Fruit fly (Drosophila melanogaster): Measurements from ENCODE around the gene CG18404.

Gene CG18404

DNA sequence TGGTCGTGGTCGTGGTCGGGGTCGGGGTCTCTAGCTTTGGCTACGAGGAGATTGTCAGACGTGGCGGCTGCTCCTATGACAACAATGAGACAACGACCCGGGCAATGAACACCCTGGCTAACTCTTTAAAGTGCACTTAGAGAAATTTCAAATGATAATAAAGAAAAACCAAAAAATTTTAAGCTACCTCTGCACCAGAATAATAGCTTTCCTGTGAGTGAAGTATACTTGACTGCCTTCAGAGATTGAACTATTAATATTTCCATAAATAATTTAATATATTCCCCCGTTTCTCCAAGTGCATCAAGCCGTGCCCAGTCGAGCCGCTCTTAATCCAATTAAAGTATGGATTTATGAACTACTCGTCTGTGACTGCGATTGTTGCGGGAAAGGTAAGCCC is 10.7 kb downstream of the CG18404 start (continued):
- TF ChIP-seq CG4318 (GFP tag; optimal IDR thresholded peaks at IDR 0.05) (peak; percentile 31), vri (GFP tag; optimal IDR thresholded peaks at IDR 0.05) (no peak), OdsH (GFP tag; optimal IDR thresholded peaks at IDR 0.05) (peak; percentile 60), CG32006 (GFP tag; optimal IDR thresholded peaks at IDR 0.05) (peak; percentile 67), CG1621 (tag; optimal IDR thresholded peaks at IDR 0.05) (peak; percentile 70), CG7368 (GFP tag; optimal IDR thresholded peaks at IDR 0.05) (no peak), dsx (GFP tag; optimal IDR thresholded peaks at IDR 0.05; ENCODE audit: poor library complexity, severe bottlenecking) (peak; percentile 74), Eip93F (GFP tag; optimal IDR thresholded peaks at IDR 0.05) (no peak), CG15336 (GFP tag; IDR thresholded peaks at IDR 0.05) (peak; percentile 68), CG8632 (GFP tag; optimal IDR thresholded peaks at IDR 0.05) (peak; percentile 30), Eip75B (GFP tag; optimal IDR thresholded peaks at IDR 0.05) (peak; percentile 77), Lpt (GFP tag; optimal IDR thresholded peaks at IDR 0.05) (no peak), CG3919 (GFP tag; optimal IDR thresholded peaks at IDR 0.05) (peak; percentile 45)

- TF ChIP-seq Eip78C (GFP tag) = peak; percentile 72
- TF ChIP-seq fd85E (GFP tag; optimal IDR thresholded peaks at IDR 0.05) = no peak
- TF ChIP-seq CG11762 (GFP tag; optimal IDR thresholded peaks at IDR 0.05; ENCODE audit: insufficient read depth) = no peak
- TF ChIP-seq ss (GFP tag; optimal IDR thresholded peaks at IDR 0.05) = peak in 1 of 2 experiments; percentile 74
- TF ChIP-seq salr (GFP tag; optimal IDR thresholded peaks at IDR 0.05) = peak in 1 of 2 experiments; percentile 12
- TF ChIP-seq fd59A (GFP tag; optimal IDR thresholded peaks at IDR 0.05) = peak; percentile 55
- no peak for TF ChIP-seq CG6276 (GFP tag; optimal IDR thresholded peaks at IDR 0.05)
- TF ChIP-seq Gug (GFP tag; IDR thresholded peaks at IDR 0.05) = peak; percentile 54
- peak; percentile 71 for TF ChIP-seq Ets96B (tag; optimal IDR thresholded peaks at IDR 0.05)
- TF ChIP-seq achi (GFP tag; optimal IDR thresholded peaks at IDR 0.05) = no peak
- TF ChIP-seq Eip93F (GFP tag; optimal IDR thresholded peaks at IDR 0.05) = no peak
- 0 out of 3 replicates have a peak, but pooled peaks have one; percentile 9 for TF ChIP-seq CG8119 (GFP tag; IDR thresholded peaks at IDR 0.05)
- TF ChIP-seq eg (GFP tag; IDR thresholded peaks at IDR 0.05) = peak; percentile 6; the same call in 1 of the 3 replicates
- peak; percentile 16 for TF ChIP-seq CG1621 (tag; optimal IDR thresholded peaks at IDR 0.05)
- peak; percentile 70 for TF ChIP-seq CG3032 (tag; optimal IDR thresholded peaks at IDR 0.05)
- no peak for TF ChIP-seq svp (GFP tag)
- no peak for TF ChIP-seq CG6808 (GFP tag; optimal IDR thresholded peaks at IDR 0.05)
- no peak for TF ChIP-seq Hr4 (GFP tag; optimal IDR thresholded peaks at IDR 0.05)
- TF ChIP-seq CG31627 (GFP tag; optimal IDR thresholded peaks at IDR 0.05) = peak; percentile 5
- no peak for TF ChIP-seq OdsH (GFP tag; optimal IDR thresholded peaks at IDR 0.05)
- TF ChIP-seq CG15336 (GFP tag; IDR thresholded peaks at IDR 0.05) = peak; percentile 53
- no peak for TF ChIP-seq dsx (GFP tag; optimal IDR thresholded peaks at IDR 0.05; ENCODE audit: poor library complexity, severe bottlenecking)
- TF ChIP-seq Sox14 (GFP tag; optimal IDR thresholded peaks at IDR 0.05) = peak; percentile 49
Observed at dm6 chr3R:30264671-30265282, 11.8 kb downstream of the CG18404 start.

DNA sequence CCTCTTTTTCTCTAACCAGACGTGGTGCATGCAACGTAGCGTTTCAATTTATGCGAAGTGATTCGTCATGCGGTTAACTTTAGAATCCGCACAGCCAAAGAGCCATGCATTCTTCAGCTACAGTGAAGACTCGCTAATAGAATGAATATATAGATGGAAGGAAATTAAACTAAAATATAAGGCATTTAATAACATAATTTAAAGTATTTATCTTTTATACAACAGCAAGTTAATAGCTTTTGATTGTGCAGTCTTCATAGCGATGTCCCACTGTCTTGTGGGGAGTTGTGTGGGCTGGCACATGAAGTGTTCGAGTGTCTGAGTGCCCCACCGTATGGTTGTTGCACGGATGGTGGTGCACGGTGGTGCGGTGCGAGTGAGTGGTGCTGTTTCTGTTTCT is 12.4 kb downstream of the CG18404 start:
- TF ChIP-seq CG6854 (GFP tag; optimal IDR thresholded peaks at IDR 0.05) (peak; percentile 61), Eip78C (GFP tag) (peak; percentile 98), Hr38 (GFP tag; optimal IDR thresholded peaks at IDR 0.05) (peak; percentile 40), CG3919 (GFP tag; optimal IDR thresholded peaks at IDR 0.05) (peak; percentile 94), Hr39 (GFP tag; optimal IDR thresholded peaks at IDR 0.05) (peak; percentile 82), dsx (GFP tag; optimal IDR thresholded peaks at IDR 0.05; ENCODE audit: poor library complexity, severe bottlenecking) (peak; percentile 96), CG31627 (GFP tag; optimal IDR thresholded peaks at IDR 0.05) (peak; percentile 81), fkh (GFP tag; optimal IDR thresholded peaks at IDR 0.05) (no peak), CG11902 (GFP tag; optimal IDR thresholded peaks at IDR 0.05) (peak; percentile 71), CG32006 (GFP tag; optimal IDR thresholded peaks at IDR 0.05) (peak; percentile 94), esn (GFP tag; optimal IDR thresholded peaks at IDR 0.05) (peak; percentile 89), CG6808 (GFP tag; optimal IDR thresholded peaks at IDR 0.05) (peak; percentile 96), vri (GFP tag; optimal IDR thresholded peaks at IDR 0.05) (peak; percentile 83), pdm3 (GFP tag; optimal IDR thresholded peaks at IDR 0.05) (peak; percentile 95), salr (GFP tag; optimal IDR thresholded peaks at IDR 0.05) (peak; percentile 94 to 97), Hr4 (GFP tag; optimal IDR thresholded peaks at IDR 0.05) (peak; percentile 96), cyc (GFP tag; optimal IDR thresholded peaks at IDR 0.05) (peak; percentile 84), topi (GFP tag; optimal IDR thresholded peaks at IDR 0.05) (peak; percentile 83), Sox15 (GFP tag; optimal IDR thresholded peaks at IDR 0.05) (peak; percentile 72), CG7368 (GFP tag; optimal IDR thresholded peaks at IDR 0.05) (peak; percentile 90), CG9139 (GFP tag; optimal IDR thresholded peaks at IDR 0.05) (peak; percentile 93), CG16779 (tag; optimal IDR thresholded peaks at IDR 0.05) (peak; percentile 75), fd85E (GFP tag; optimal IDR thresholded peaks at IDR 0.05) (peak; percentile 66), CG4318 (GFP tag; optimal IDR thresholded peaks at IDR 0.05) (peak; percentile 88), Ets96B (tag; optimal IDR thresholded peaks at IDR 0.05) (peak; percentile 95), CG6163 (GFP tag; IDR thresholded peaks at IDR 0.05) (peak; percentile 99), CG15336 (GFP tag; IDR thresholded peaks at IDR 0.05) (peak; percentile 97), CG34406 (GFP tag; optimal IDR thresholded peaks at IDR 0.05) (peak; percentile 91), CG8632 (GFP tag; optimal IDR thresholded peaks at IDR 0.05) (peak; percentile 87)
